Fruit fly (Drosophila melanogaster): ENCODE measurements around the gene Sirt7.

- TF ChIP-seq CG15514 (GFP tag; optimal IDR thresholded peaks at IDR 0.05) (no peak), Poxn (GFP tag; IDR thresholded peaks at IDR 0.05) (no peak), YL-1 (GFP tag; optimal IDR thresholded peaks at IDR 0.05) (no peak), ewg (GFP tag; optimal IDR thresholded peaks at IDR 0.05) (peak; percentile 87)
Measured at dm6 chr3R:29064682-29065100, 9.0 kb downstream of the Sirt7 start.

Data from whole organism, embryonic.